Worm (Caenorhabditis elegans) whole organism, young adult: ENCODE results near the gene med-2.

Experiments used
- B0019.2 ChIP-seq: fragments of 200-800 bp; sonication (Bioruptor generic); conservative IDR thresholded peaks from 2 replicates; pipeline ENCODE4 v1.3.6; 2022; ENCODE audit warnings: missing genetic modification reagents, missing genetic modification characterization, missing compliant biosample characterization
- B0336.3 ChIP-seq: fragments of 200-800 bp; sonication (Bioruptor generic); IDR thresholded peaks from 2 replicates; pipeline ENCODE4 v1.3.6; 2022; ENCODE audit warnings: missing genetic modification characterization, missing compliant biosample characterization
- F22D6.2 ChIP-seq: sonication (generic microtip); optimal IDR thresholded peaks from 2 replicates; lab custom pipeline; 2016; ENCODE audit warnings: mild to moderate bottlenecking, missing genetic modification characterization, missing compliant biosample characterization
- F39B2.1 ChIP-seq: fragments of 200-800 bp; sonication (Bioruptor generic); IDR thresholded peaks from 2 replicates; pipeline ENCODE4 v1.3.6; 2022; ENCODE audit warnings: missing genetic modification reagents, missing genetic modification characterization, missing compliant biosample characterization
- F49E8.2 ChIP-seq: sonication (generic microtip); optimal IDR thresholded peaks from 3 replicates; lab custom pipeline; 2017; ENCODE audit warnings: missing genetic modification characterization, mild to moderate bottlenecking, missing compliant biosample characterization, antibody characterized with exemption, moderate library complexity; ENCODE audit not compliant: insufficient read depth
- F52B5.7 ChIP-seq: sonication (generic microtip); optimal IDR thresholded peaks from 2 replicates; lab custom pipeline; 2016; ENCODE audit warnings: mild to moderate bottlenecking, missing genetic modification characterization, missing compliant biosample characterization
- F57A8.1 ChIP-seq: fragments of 200-800 bp; sonication (Bioruptor generic); optimal IDR thresholded peaks from 2 replicates; lab custom pipeline; 2018; ENCODE audit warnings: mild to moderate bottlenecking, missing genetic modification characterization, moderate library complexity, missing compliant biosample characterization
- F57C9.4 ChIP-seq: sonication (generic microtip); optimal IDR thresholded peaks from 2 replicates; lab custom pipeline; 2017; ENCODE audit warnings: mild to moderate bottlenecking, missing genetic modification characterization, missing compliant biosample characterization
- Y53G8AR.9 ChIP-seq: fragments of 200-800 bp; sonication (Bioruptor generic); conservative IDR thresholded peaks from 2 replicates; pipeline ENCODE4 v1.3.6; 2022; ENCODE audit warnings: missing genetic modification reagents, missing genetic modification characterization, missing compliant biosample characterization
- ZK185.1 ChIP-seq: sonication (generic microtip); optimal IDR thresholded peaks from 2 replicates; lab custom pipeline; 2016; ENCODE audit warnings: mild to moderate bottlenecking, missing genetic modification characterization, missing compliant biosample characterization; ENCODE audit not compliant: poor library complexity, severe bottlenecking
- ama-1 ChIP-seq, 3 experiments: fragments of 150-350 bp in 1 of 3; sonication (generic microtip) in 2 of 3; optimal IDR thresholded peaks; 2 replicates each; lab custom pipeline; 2014 to 2018; ENCODE audit warnings: missing biosample characterization in 2 of 3, missing genetic modification characterization in 2 of 3, missing genetic modification reagents in 2 of 3
- atf-7 ChIP-seq: sonication (generic microtip); optimal IDR thresholded peaks from 2 replicates; lab custom pipeline; 2017; ENCODE audit warnings: mild to moderate bottlenecking, missing genetic modification characterization, missing compliant biosample characterization
- athp-1 ChIP-seq: sonication (generic microtip); optimal IDR thresholded peaks from 2 replicates; lab custom pipeline; 2017; ENCODE audit warnings: mild to moderate bottlenecking, missing genetic modification characterization, missing compliant biosample characterization
- attf-3 ChIP-seq: fragments of 200-800 bp; sonication (Bioruptor generic); conservative IDR thresholded peaks from 2 replicates; pipeline ENCODE4 v1.3.6; 2022; ENCODE audit warnings: missing genetic modification reagents, missing genetic modification characterization, missing compliant biosample characterization
- bed-2 ChIP-seq: fragments of 200-800 bp; sonication (Bioruptor generic); IDR thresholded peaks from 2 replicates; pipeline ENCODE4 v1.3.6; 2022; ENCODE audit warnings: missing genetic modification reagents, missing genetic modification characterization, missing compliant biosample characterization
- ccch-3 ChIP-seq: fragments of 200-800 bp; sonication (Bioruptor generic); optimal IDR thresholded peaks from 2 replicates; lab custom pipeline; 2018; ENCODE audit warnings: mild to moderate bottlenecking, missing genetic modification characterization, missing compliant biosample characterization
- cebp-2 ChIP-seq: fragments of 200-800 bp; sonication (Bioruptor generic); IDR thresholded peaks from 2 replicates; pipeline ENCODE4 v1.3.6; 2022; ENCODE audit warnings: missing genetic modification characterization, missing compliant biosample characterization
- ceh-27 ChIP-seq: fragments of 200-800 bp; sonication (Bioruptor generic); optimal IDR thresholded peaks from 2 replicates; lab custom pipeline; 2018; ENCODE audit warnings: mild to moderate bottlenecking, missing genetic modification characterization, moderate library complexity, missing compliant biosample characterization
- ceh-40 ChIP-seq: fragments of 200-800 bp; sonication (Bioruptor generic); IDR thresholded peaks from 2 replicates; pipeline ENCODE4 v1.3.6; 2022; ENCODE audit warnings: missing genetic modification characterization, missing compliant biosample characterization
- ceh-58 ChIP-seq: fragments of 200-800 bp; sonication (Bioruptor generic); IDR thresholded peaks from 2 replicates; pipeline ENCODE4 v1.3.6; 2022; ENCODE audit warnings: missing genetic modification characterization, missing compliant biosample characterization
- ceh-79 ChIP-seq: sonication (generic microtip); optimal IDR thresholded peaks from 2 replicates; lab custom pipeline; 2017; ENCODE audit warnings: mild to moderate bottlenecking, missing genetic modification characterization, missing compliant biosample characterization
- dox-1 ChIP-seq: fragments of 200-800 bp; sonication (Bioruptor generic); IDR thresholded peaks from 2 replicates; pipeline ENCODE4 v1.3.6; 2022; ENCODE audit warnings: missing genetic modification reagents, missing genetic modification characterization, missing compliant biosample characterization
- dpff-1 ChIP-seq: sonication (generic microtip); optimal IDR thresholded peaks from 2 replicates; lab custom pipeline; 2017; ENCODE audit warnings: mild to moderate bottlenecking, missing genetic modification characterization, missing compliant biosample characterization
- efl-1 ChIP-seq: fragments of 150-350 bp; optimal IDR thresholded peaks from 2 replicates; lab custom pipeline; 2014; ENCODE audit warnings: missing biosample characterization, missing genetic modification reagents, missing genetic modification characterization
- hlh-12 ChIP-seq: sonication (generic microtip); optimal IDR thresholded peaks from 2 replicates; lab custom pipeline; 2016; ENCODE audit warnings: missing genetic modification characterization, missing compliant biosample characterization
- hrde-1 ChIP-seq: sonication (generic microtip); optimal IDR thresholded peaks from 2 replicates; lab custom pipeline; 2016; ENCODE audit warnings: missing genetic modification characterization, mild to moderate bottlenecking, missing compliant biosample characterization, moderate library complexity, missing genotype, missing genetic modification reagents, borderline replicate concordance
- lin-26 ChIP-seq: fragments of 200-800 bp; sonication (Bioruptor generic); IDR thresholded peaks from 2 replicates; pipeline ENCODE4 v1.3.6; 2022; ENCODE audit warnings: missing genetic modification reagents, missing genetic modification characterization, missing compliant biosample characterization
- lin-40 ChIP-seq: sonication (generic microtip); optimal IDR thresholded peaks from 2 replicates; lab custom pipeline; 2016; ENCODE audit warnings: missing genetic modification characterization, mild to moderate bottlenecking, missing compliant biosample characterization, missing genotype, missing genetic modification reagents
- lir-1 ChIP-seq: fragments of 200-800 bp; sonication (Bioruptor generic); conservative IDR thresholded peaks from 2 replicates; pipeline ENCODE4 v1.3.6; 2022; ENCODE audit warnings: missing genetic modification reagents, missing genetic modification characterization, missing compliant biosample characterization
- lsl-1 ChIP-seq: fragments of 200-800 bp; sonication (Bioruptor generic); optimal IDR thresholded peaks from 2 replicates; lab custom pipeline; 2018; ENCODE audit warnings: mild to moderate bottlenecking, missing genetic modification characterization, moderate library complexity, missing compliant biosample characterization
- madf-6 ChIP-seq: fragments of 200-800 bp; sonication (Bioruptor generic); IDR thresholded peaks from 2 replicates; pipeline ENCODE4 v1.3.6; 2022; ENCODE audit warnings: missing genetic modification reagents, missing genetic modification characterization, missing compliant biosample characterization
- madf-8 ChIP-seq: fragments of 200-800 bp; sonication (Bioruptor generic); conservative IDR thresholded peaks from 2 replicates; pipeline ENCODE4 v1.3.6; 2022; ENCODE audit warnings: missing genetic modification reagents, missing genetic modification characterization, missing compliant biosample characterization
- mcd-1 ChIP-seq: fragments of 200-800 bp; sonication (Bioruptor generic); IDR thresholded peaks from 2 replicates; pipeline ENCODE4 v1.3.6; 2022; ENCODE audit warnings: missing genetic modification reagents, missing genetic modification characterization, missing compliant biosample characterization
- mel-28 ChIP-seq: sonication (generic microtip); optimal IDR thresholded peaks from 2 replicates; lab custom pipeline; 2016; ENCODE audit warnings: borderline replicate concordance, mild to moderate bottlenecking, missing genetic modification characterization, missing compliant biosample characterization
- mxl-1 ChIP-seq: sonication (generic microtip); optimal IDR thresholded peaks from 2 replicates; lab custom pipeline; 2016; ENCODE audit warnings: missing genetic modification characterization, missing compliant biosample characterization
- nhr-120 ChIP-seq: fragments of 200-800 bp; sonication (Bioruptor generic); IDR thresholded peaks from 2 replicates; pipeline ENCODE4 v1.3.6; 2022; ENCODE audit warnings: missing genetic modification characterization, missing compliant biosample characterization
- nhr-179 ChIP-seq: sonication (generic microtip); optimal IDR thresholded peaks from 2 replicates; lab custom pipeline; 2016; ENCODE audit warnings: mild to moderate bottlenecking, missing genetic modification characterization, missing compliant biosample characterization
- nhr-90 ChIP-seq: sonication (generic microtip); optimal IDR thresholded peaks from 2 replicates; lab custom pipeline; 2016; ENCODE audit warnings: missing genotype, mild to moderate bottlenecking, missing genetic modification characterization, missing compliant biosample characterization
- pbrm-1 ChIP-seq: fragments of 200-800 bp; sonication (Bioruptor generic); IDR thresholded peaks from 2 replicates; pipeline ENCODE4 v1.3.6; 2022; ENCODE audit warnings: missing genetic modification reagents, missing genetic modification characterization, missing compliant biosample characterization
- sdz-38 ChIP-seq: sonication (generic microtip); optimal IDR thresholded peaks from 2 replicates; lab custom pipeline; 2016; ENCODE audit warnings: missing genotype, missing genetic modification characterization, missing compliant biosample characterization
- sea-2 ChIP-seq: fragments of 200-800 bp; sonication (Bioruptor generic); IDR thresholded peaks from 2 replicates; pipeline ENCODE4 v1.3.6; 2022; ENCODE audit warnings: missing genetic modification characterization, missing compliant biosample characterization
- snpc-4 ChIP-seq, 5 experiments: fragments of 150-350 bp in 1 of 5; sonication (generic microtip) in 4 of 5; optimal IDR thresholded peaks; 2 replicates each; lab custom pipeline; 2014 to 2018; ENCODE audit warnings: missing genetic modification characterization in 5 of 5, missing biosample characterization in 3 of 5, antibody characterized with exemption in 2 of 5, mild to moderate bottlenecking in 2 of 5, missing compliant biosample characterization in 2 of 5, missing genotype in 2 of 5, moderate library complexity in 2 of 5, missing genetic modification reagents in 1 of 5
- sptf-2 ChIP-seq: fragments of 200-800 bp; sonication (Bioruptor generic); optimal IDR thresholded peaks from 2 replicates; lab custom pipeline; 2018; ENCODE audit warnings: mild to moderate bottlenecking, missing genetic modification characterization, missing compliant biosample characterization
- unc-130 ChIP-seq: sonication (generic microtip); optimal IDR thresholded peaks from 2 replicates; lab custom pipeline; 2016; ENCODE audit warnings: missing genetic modification reagents, missing genetic modification characterization, missing compliant biosample characterization
- ztf-22 ChIP-seq: fragments of 200-800 bp; sonication (Bioruptor generic); optimal IDR thresholded peaks from 2 replicates; lab custom pipeline; 2018; ENCODE audit warnings: mild to moderate bottlenecking, missing genetic modification characterization, moderate library complexity, missing compliant biosample characterization
- ztf-26 ChIP-seq: sonication (generic microtip); optimal IDR thresholded peaks from 2 replicates; lab custom pipeline; 2017; ENCODE audit warnings: missing genetic modification characterization, missing compliant biosample characterization
- ztf-28 ChIP-seq: fragments of 200-800 bp; sonication (Bioruptor generic); IDR thresholded peaks from 2 replicates; pipeline ENCODE4 v1.3.6; 2022; ENCODE audit warnings: missing genetic modification reagents, missing genetic modification characterization, missing compliant biosample characterization

The med-2 gene

ce11 chrIII:6895677-6896076 lies 11.4 kb downstream of the med-2 start:
- TF ChIP-seq lsl-1 (GFP tag; lab: Kevin White, UChicago) (no peak), nhr-120 (GFP tag; lab: Robert Waterston, UW) (no peak), ceh-27 (GFP tag; lab: Kevin White, UChicago) (no peak), ama-1 (optimal IDR thresholded peaks at IDR 0.05; lab: Kevin White, UChicago) (no peak), ama-1 (GFP tag; optimal IDR thresholded peaks at IDR 0.05; lab: Kevin White, UChicago) (no peak), mcd-1 (GFP tag; lab: Robert Waterston, UW) (no peak), hrde-1 (no peak), madf-6 (GFP tag; lab: Robert Waterston, UW) (no peak), attf-3 (GFP tag; lab: Robert Waterston, UW) (no peak), ztf-28 (GFP tag; lab: Robert Waterston, UW) (no peak)
- TF ChIP-seq, all 124 proteins: peak for 0

- TF ChIP-seq madf-8 (no peak), lin-26 (GFP tag; lab: Robert Waterston, UW) (no peak), pbrm-1 (no peak), F49E8.2 (no peak), ama-1 (optimal IDR thresholded peaks at IDR 0.05; lab: Kevin White, UChicago) (no peak), ama-1 (GFP tag; optimal IDR thresholded peaks at IDR 0.05; lab: Kevin White, UChicago) (no peak), ceh-40 (no peak), F57A8.1 (GFP tag; lab: Kevin White, UChicago) (no peak), ccch-3 (GFP tag; lab: Kevin White, UChicago) (no peak), mcd-1 (GFP tag; lab: Robert Waterston, UW) (peak; percentile 36; the same call in 1 of the 2 replicates), hlh-12 (tag; lab: Kevin White, UChicago) (no peak), efl-1 (no peak), mel-28 (no peak), ztf-22 (GFP tag; lab: Kevin White, UChicago) (no peak), F39B2.1 (GFP tag; lab: Robert Waterston, UW) (no peak), Y53G8AR.9 (no peak), ZK185.1 (peak; percentile 51), lin-40 (tag; lab: Kevin White, UChicago) (peak; percentile 80), unc-130 (GFP tag; lab: Kevin White, UChicago) (no peak), bed-2 (GFP tag; lab: Robert Waterston, UW) (no peak), sdz-38 (tag; lab: Kevin White, UChicago) (no peak), nhr-90 (tag; lab: Kevin White, UChicago) (no peak), F57C9.4 (tag; lab: Kevin White, UChicago) (no peak), ztf-26 (tag; lab: Kevin White, UChicago) (peak; percentile 60), F22D6.2 (tag; lab: Kevin White, UChicago) (no peak), dpff-1 (tag; lab: Kevin White, UChicago) (no peak), snpc-4 (GFP tag; optimal IDR thresholded peaks at IDR 0.05; lab: Kevin White, UChicago) (no peak), snpc-4 (tag; optimal IDR thresholded peaks at IDR 0.05; lab: Kevin White, UChicago) (peak in 1 of 4 experiments; percentile 15), sptf-2 (GFP tag; lab: Kevin White, UChicago) (no peak), atf-7 (peak; percentile 38), lir-1 (GFP tag; lab: Robert Waterston, UW) (no peak), F52B5.7 (tag; lab: Kevin White, UChicago) (no peak), ceh-79 (tag; lab: Kevin White, UChicago) (no peak), sea-2 (no peak), B0019.2 (GFP tag; lab: Robert Waterston, UW) (no peak), nhr-179 (tag; lab: Kevin White, UChicago) (no peak), ceh-58 (GFP tag; lab: Robert Waterston, UW) (no peak), B0336.3 (GFP tag; lab: Robert Waterston, UW) (no peak), dox-1 (GFP tag; lab: Robert Waterston, UW) (no peak), cebp-2 (GFP tag; lab: Robert Waterston, UW) (no peak), athp-1 (tag; lab: Kevin White, UChicago) (no peak), mxl-1 (tag; lab: Kevin White, UChicago) (no peak)
Measured at ce11 chrIII:6897587-6898064, 13.3 kb downstream of the med-2 start, which contains the start of gene T07E3.4. T07E3.4 (plus strand) TSS chrIII:6898014.
